Worm (Caenorhabditis elegans): ENCODE measurements around the gene C18A3.3.

Gene C18A3.3

ce11 chrII:5693893-5694292, 22.2 kb upstream of the C18A3.3 start, which contains the start of gene C25H3.3:
C25H3.3 (plus strand) TSS chrII:5694193.
- no peak for TF ChIP-seq nhr-71 (tag; optimal IDR thresholded peaks at IDR 0.05)
- TF ChIP-seq C04F5.9 (tag; optimal IDR thresholded peaks at IDR 0.05) = no peak
- no peak for TF ChIP-seq efl-1 (optimal IDR thresholded peaks at IDR 0.05)
- TF ChIP-seq efl-1 (GFP tag; optimal IDR thresholded peaks at IDR 0.05 in 1 of 2) = peak in 1 of 2 experiments; percentile 61
- no peak for TF ChIP-seq unc-130 (tag; optimal IDR thresholded peaks at IDR 0.05)
- no peak for TF ChIP-seq ceh-88 (GFP tag; IDR thresholded peaks at IDR 0.05)
- TF ChIP-seq ets-5 (GFP tag; IDR thresholded peaks at IDR 0.05) = no peak
- TF ChIP-seq sptf-1 (tag; optimal IDR thresholded peaks at IDR 0.05) = no peak
- no peak for TF ChIP-seq fos-1 (tag; optimal IDR thresholded peaks at IDR 0.05)
- TF ChIP-seq C34B4.2 (tag; optimal IDR thresholded peaks at IDR 0.05) = no peak

DNA sequence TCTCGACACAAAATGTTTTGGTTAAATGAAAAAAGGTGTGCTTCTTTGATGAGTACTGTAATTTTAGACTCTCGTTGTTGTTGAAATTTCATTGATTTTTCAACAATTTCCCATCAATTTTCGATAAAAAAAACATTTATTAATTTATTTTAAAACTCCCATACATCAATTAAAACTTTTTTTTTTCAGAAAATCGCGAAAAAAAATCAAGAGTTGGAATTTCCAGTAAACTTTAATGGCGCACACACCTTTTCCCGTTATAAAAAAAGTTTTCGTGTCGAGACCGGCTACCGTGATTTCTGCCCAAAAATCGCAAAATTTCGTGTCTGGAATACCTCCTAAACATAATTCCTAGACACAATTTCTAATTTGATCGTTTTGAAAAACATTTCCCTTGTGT, 21.3 kb upstream of the C18A3.3 start, which contains the start of gene C25H3.14:
C25H3.14 (plus strand) TSS at position 301 of the 400 bp plus-strand sequence.
- TF ChIP-seq ceh-82 (tag; optimal IDR thresholded peaks at IDR 0.05) = no peak
- TF ChIP-seq mdl-1 (tag; optimal IDR thresholded peaks at IDR 0.05) = no peak
- no peak for TF ChIP-seq mef-2 (tag; optimal IDR thresholded peaks at IDR 0.05)
- no peak for TF ChIP-seq fkh-10 (GFP tag; optimal IDR thresholded peaks at IDR 0.05)
- no peak for TF ChIP-seq unc-98 (GFP tag; IDR thresholded peaks at IDR 0.05)
- no peak for TF ChIP-seq nhr-71 (tag; optimal IDR thresholded peaks at IDR 0.05)
- no peak for TF ChIP-seq egl-13 (tag; optimal IDR thresholded peaks at IDR 0.05)
- no peak for TF ChIP-seq elt-3 (tag; optimal IDR thresholded peaks at IDR 0.05)
- TF ChIP-seq blmp-1 (tag; optimal IDR thresholded peaks at IDR 0.05) = no peak
- TF ChIP-seq fkh-4 (tag; optimal IDR thresholded peaks at IDR 0.05; ENCODE audit: borderline replicate concordance) = no peak

- TF ChIP-seq lir-3 (tag; optimal IDR thresholded peaks at IDR 0.05; ENCODE audit: poor library complexity) (no peak), nhr-12 (tag; optimal IDR thresholded peaks at IDR 0.05) (no peak), egl-13 (tag; optimal IDR thresholded peaks at IDR 0.05) (no peak), unc-130 (tag; optimal IDR thresholded peaks at IDR 0.05) (no peak), nhr-84 (tag; optimal IDR thresholded peaks at IDR 0.05) (no peak), fkh-8 (tag; optimal IDR thresholded peaks at IDR 0.05) (no peak), mab-9 (GFP tag; IDR thresholded peaks at IDR 0.05) (no peak), blmp-1 (tag; optimal IDR thresholded peaks at IDR 0.05) (no peak), nhr-77 (tag; optimal IDR thresholded peaks at IDR 0.05) (no peak), jun-1 (tag; optimal IDR thresholded peaks at IDR 0.05) (no peak), nhr-11 (tag; optimal IDR thresholded peaks at IDR 0.05) (no peak), snpc-4 (tag; optimal IDR thresholded peaks at IDR 0.05) (no peak), dpl-1 (GFP tag; optimal IDR thresholded peaks at IDR 0.05) (no peak), unc-62 (GFP tag; optimal IDR thresholded peaks at IDR 0.05) (no peak), dsc-1 (tag; optimal IDR thresholded peaks at IDR 0.05) (no peak), hlh-17 (GFP tag; optimal IDR thresholded peaks at IDR 0.05; ENCODE audit: borderline replicate concordance) (no peak), lin-39 (tag; optimal IDR thresholded peaks at IDR 0.05) (no peak), C16A3.4 (tag; optimal IDR thresholded peaks at IDR 0.05) (no peak)
Measured at ce11 chrII:5696218-5696617, 19.9 kb upstream of the C18A3.3 start.

DNA sequence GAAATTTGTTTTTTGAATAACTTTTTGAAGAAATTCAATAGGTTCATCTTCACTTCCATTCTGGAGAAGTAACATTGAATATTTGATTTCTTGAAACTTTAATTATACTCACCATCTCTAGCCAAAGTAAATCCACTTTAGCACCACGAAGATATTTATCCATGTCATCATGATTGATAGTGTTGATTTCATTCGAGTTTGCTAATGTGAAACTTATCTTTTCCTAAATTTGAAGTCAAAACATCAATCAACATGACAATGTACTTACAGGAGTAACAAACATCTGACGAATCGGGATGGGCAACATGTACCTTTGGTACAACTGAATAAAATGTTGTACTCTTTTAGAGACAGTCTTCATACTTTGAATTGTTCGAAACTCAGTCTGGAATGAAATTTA, 18.8 kb upstream of the C18A3.3 start:
- TF ChIP-seq ztf-4 (tag; optimal IDR thresholded peaks at IDR 0.05) (no peak), sox-4 (tag; optimal IDR thresholded peaks at IDR 0.05) (no peak), tlp-1 (tag; optimal IDR thresholded peaks at IDR 0.05) (no peak), mep-1 (tag; optimal IDR thresholded peaks at IDR 0.05) (no peak), nhr-85 (tag) (no peak), grh-1 (GFP tag; IDR thresholded peaks at IDR 0.05) (no peak), egl-27 (tag; optimal IDR thresholded peaks at IDR 0.05) (no peak), hpl-2 (GFP tag; optimal IDR thresholded peaks at IDR 0.05) (no peak), lsy-2 (tag; optimal IDR thresholded peaks at IDR 0.05) (no peak), nhr-90 (tag; optimal IDR thresholded peaks at IDR 0.05; ENCODE audit: poor library complexity) (no peak), ceh-90 (tag; optimal IDR thresholded peaks at IDR 0.05) (no peak), lin-14 (GFP tag; optimal IDR thresholded peaks at IDR 0.05) (no peak), nhr-84 (tag; optimal IDR thresholded peaks at IDR 0.05) (no peak)
